Worm (Caenorhabditis elegans): ENCODE measurements around the gene M163.10.
A peak's percentile ranks its signal among the peaks of the same experiment; 100 is the strongest.

Gene M163.10

DNA sequence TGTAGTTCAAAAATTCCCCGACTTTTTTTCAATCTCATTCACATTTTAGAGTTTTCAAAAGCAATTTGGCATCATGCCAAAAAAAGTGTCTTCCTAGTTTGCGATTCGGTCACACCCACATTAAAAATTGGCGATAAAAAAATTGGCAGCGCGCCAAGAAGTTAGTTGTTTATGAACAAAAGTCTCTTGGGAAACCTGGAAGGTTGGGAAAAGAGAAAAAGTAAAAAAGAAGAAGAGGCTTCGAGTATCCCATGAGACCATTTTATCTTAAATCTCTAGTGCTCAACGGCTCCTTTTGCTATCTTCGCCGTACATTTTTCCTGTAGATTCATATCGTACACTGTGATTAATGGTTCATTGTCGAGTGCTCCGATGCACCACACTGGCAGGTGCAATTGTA, 17.0 kb downstream of the M163.10 start:
- TF ChIP-seq klf-2 (GFP tag; conservative IDR thresholded peaks at IDR 0.05), result no peak
- no peak for TF ChIP-seq tab-1 (GFP tag; IDR thresholded peaks at IDR 0.05)
- no peak for TF ChIP-seq flt-1 (GFP tag; IDR thresholded peaks at IDR 0.05)

- no peak for TF ChIP-seq med-1 (GFP tag; optimal IDR thresholded peaks at IDR 0.05; ENCODE audit: insufficient read depth)
- TF ChIP-seq flt-1 (GFP tag; IDR thresholded peaks at IDR 0.05), result peak; percentile 83
- no peak for TF ChIP-seq ref-1 (GFP tag; conservative IDR thresholded peaks at IDR 0.05)
- peak; percentile 71; the same call in 1 of the 2 replicates for TF ChIP-seq ztf-23 (GFP tag; IDR thresholded peaks at IDR 0.05)
- 0 out of 2 replicates have a peak, but pooled peaks have one; percentile 36 for TF ChIP-seq T22C8.4 (GFP tag; IDR thresholded peaks at IDR 0.05)
- peak; percentile 45; the same call in 1 of the 2 replicates for TF ChIP-seq tab-1 (GFP tag; IDR thresholded peaks at IDR 0.05)
- TF ChIP-seq ztf-29 (GFP tag; IDR thresholded peaks at IDR 0.05), result no peak
- peak; percentile 72 for TF ChIP-seq cog-1 (tag; optimal IDR thresholded peaks at IDR 0.05)
- peak; percentile 47; the same call in 1 of the 2 replicates for TF ChIP-seq klf-2 (GFP tag; conservative IDR thresholded peaks at IDR 0.05)
Observed at ce11 chrX:14489945-14490344, 19.2 kb downstream of the M163.10 start, which contains the start of gene his-24. Gene his-24, plus strand, starts transcription at chrX:14490094.

DNA sequence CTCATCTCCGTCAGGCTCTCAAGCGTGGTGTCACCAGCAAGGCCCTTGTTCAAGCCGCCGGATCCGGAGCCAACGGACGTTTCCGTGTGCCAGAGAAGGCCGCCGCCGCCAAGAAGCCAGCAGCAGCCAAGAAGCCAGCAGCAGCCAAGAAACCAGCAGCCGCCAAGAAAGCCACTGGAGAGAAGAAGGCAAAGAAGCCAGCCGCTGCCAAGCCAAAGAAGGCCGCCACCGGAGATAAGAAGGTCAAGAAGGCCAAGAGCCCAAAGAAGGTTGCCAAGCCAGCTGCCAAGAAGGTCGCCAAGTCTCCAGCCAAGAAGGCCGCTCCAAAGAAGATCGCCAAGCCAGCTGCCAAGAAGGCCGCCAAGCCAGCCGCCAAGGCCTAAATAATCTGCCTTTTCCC, 19.7 kb downstream of the M163.10 start:
- TF ChIP-seq ztf-23 (GFP tag; IDR thresholded peaks at IDR 0.05) (0 out of 2 replicates have a peak, but pooled peaks have one; percentile 8), med-1 (GFP tag; optimal IDR thresholded peaks at IDR 0.05; ENCODE audit: insufficient read depth) (no peak)

- TF ChIP-seq ztf-23 (GFP tag; IDR thresholded peaks at IDR 0.05) (0 out of 2 replicates have a peak, but pooled peaks have one; percentile 54), flt-1 (GFP tag; IDR thresholded peaks at IDR 0.05) (peak; percentile 36; the same call in 1 of the 2 replicates), tab-1 (GFP tag; IDR thresholded peaks at IDR 0.05) (no peak)
Observed at ce11 chrX:14491103-14491502, 20.3 kb downstream of the M163.10 start.

DNA sequence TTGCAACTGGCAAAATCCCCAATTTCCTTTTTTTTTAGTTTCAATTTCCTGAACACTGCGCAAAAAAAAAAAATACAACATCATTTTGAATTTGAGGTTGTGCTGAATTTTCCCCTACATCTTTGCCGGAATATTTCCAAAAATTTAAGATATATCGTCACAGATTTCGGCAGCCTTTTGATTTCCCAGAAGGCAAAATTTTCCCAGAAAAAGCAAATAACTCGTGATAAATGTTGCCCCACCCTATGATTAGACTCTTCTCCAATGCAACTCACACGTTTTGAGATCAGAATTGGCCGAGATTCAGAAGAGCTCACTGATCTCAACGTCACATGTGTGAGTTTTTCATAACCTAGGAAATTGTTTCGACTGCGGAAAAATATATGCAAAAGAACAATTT, 21.7 kb downstream of the M163.10 start:
- no peak for TF ChIP-seq klf-2 (GFP tag; conservative IDR thresholded peaks at IDR 0.05)
- TF ChIP-seq tab-1 (GFP tag; IDR thresholded peaks at IDR 0.05), result no peak
- TF ChIP-seq ref-1 (GFP tag; conservative IDR thresholded peaks at IDR 0.05), result no peak
- no peak for TF ChIP-seq ztf-23 (GFP tag; IDR thresholded peaks at IDR 0.05)
- TF ChIP-seq cog-1 (tag; optimal IDR thresholded peaks at IDR 0.05), result no peak
- no peak for TF ChIP-seq ztf-29 (GFP tag; IDR thresholded peaks at IDR 0.05)
- no peak for TF ChIP-seq flt-1 (GFP tag; IDR thresholded peaks at IDR 0.05)
- TF ChIP-seq T22C8.4 (GFP tag; IDR thresholded peaks at IDR 0.05), result no peak
- no peak for TF ChIP-seq med-1 (GFP tag; optimal IDR thresholded peaks at IDR 0.05; ENCODE audit: insufficient read depth)

DNA sequence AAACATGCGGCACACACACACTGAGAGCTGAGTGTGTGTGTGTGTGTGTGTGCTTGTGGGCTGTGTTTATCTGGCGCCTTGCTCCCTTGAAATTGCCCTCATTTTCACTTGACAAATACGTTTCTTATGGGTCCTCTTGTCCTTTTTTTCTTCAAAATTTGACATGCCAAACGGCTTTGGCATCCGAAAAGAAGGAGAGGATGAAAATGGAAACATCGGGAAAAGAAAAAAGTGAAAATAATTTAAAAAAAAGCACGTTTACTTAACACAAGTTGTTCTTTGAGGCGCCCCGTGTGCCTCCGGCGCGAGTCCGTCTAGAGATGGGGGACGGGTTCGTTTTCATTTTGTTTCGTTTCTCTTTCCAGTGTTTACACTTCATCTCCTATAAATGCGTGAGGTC, 24.3 kb downstream of the M163.10 start:
- TF ChIP-seq cog-1 (tag; optimal IDR thresholded peaks at IDR 0.05) (no peak), klf-2 (GFP tag; conservative IDR thresholded peaks at IDR 0.05) (no peak), tab-1 (GFP tag; IDR thresholded peaks at IDR 0.05) (no peak), ztf-29 (GFP tag; IDR thresholded peaks at IDR 0.05) (no peak), flt-1 (GFP tag; IDR thresholded peaks at IDR 0.05) (no peak), T22C8.4 (GFP tag; IDR thresholded peaks at IDR 0.05) (no peak), ztf-23 (GFP tag; IDR thresholded peaks at IDR 0.05) (no peak), med-1 (GFP tag; optimal IDR thresholded peaks at IDR 0.05; ENCODE audit: insufficient read depth) (no peak), ref-1 (GFP tag; conservative IDR thresholded peaks at IDR 0.05) (no peak)

ce11 chrX:14495785-14496184, 25.0 kb downstream of the M163.10 start, which contains the start of gene ztf-14:
Gene ztf-14, plus strand, starts transcription at chrX:14496085.
- TF ChIP-seq T22C8.4 (GFP tag; IDR thresholded peaks at IDR 0.05) (no peak), ztf-23 (GFP tag; IDR thresholded peaks at IDR 0.05) (no peak), med-1 (GFP tag; optimal IDR thresholded peaks at IDR 0.05; ENCODE audit: insufficient read depth) (no peak), klf-2 (GFP tag; conservative IDR thresholded peaks at IDR 0.05) (no peak), ztf-29 (GFP tag; IDR thresholded peaks at IDR 0.05) (no peak), ref-1 (GFP tag; conservative IDR thresholded peaks at IDR 0.05) (no peak), tab-1 (GFP tag; IDR thresholded peaks at IDR 0.05) (no peak), flt-1 (GFP tag; IDR thresholded peaks at IDR 0.05) (no peak), cog-1 (tag; optimal IDR thresholded peaks at IDR 0.05) (no peak)

ce11 chrX:14496545-14496944, 25.8 kb downstream of the M163.10 start:
- TF ChIP-seq cog-1 (tag; optimal IDR thresholded peaks at IDR 0.05) (no peak), T22C8.4 (GFP tag; IDR thresholded peaks at IDR 0.05) (no peak), flt-1 (GFP tag; IDR thresholded peaks at IDR 0.05) (no peak), ref-1 (GFP tag; conservative IDR thresholded peaks at IDR 0.05) (no peak), ztf-23 (GFP tag; IDR thresholded peaks at IDR 0.05) (no peak), med-1 (GFP tag; optimal IDR thresholded peaks at IDR 0.05; ENCODE audit: insufficient read depth) (no peak), ztf-29 (GFP tag; IDR thresholded peaks at IDR 0.05) (no peak), tab-1 (GFP tag; IDR thresholded peaks at IDR 0.05) (no peak), klf-2 (GFP tag; conservative IDR thresholded peaks at IDR 0.05) (no peak)

ce11 chrX:14499830-14500409, 29.1 kb downstream of the M163.10 start:
- TF ChIP-seq cog-1 (tag; optimal IDR thresholded peaks at IDR 0.05), result no peak

DNA sequence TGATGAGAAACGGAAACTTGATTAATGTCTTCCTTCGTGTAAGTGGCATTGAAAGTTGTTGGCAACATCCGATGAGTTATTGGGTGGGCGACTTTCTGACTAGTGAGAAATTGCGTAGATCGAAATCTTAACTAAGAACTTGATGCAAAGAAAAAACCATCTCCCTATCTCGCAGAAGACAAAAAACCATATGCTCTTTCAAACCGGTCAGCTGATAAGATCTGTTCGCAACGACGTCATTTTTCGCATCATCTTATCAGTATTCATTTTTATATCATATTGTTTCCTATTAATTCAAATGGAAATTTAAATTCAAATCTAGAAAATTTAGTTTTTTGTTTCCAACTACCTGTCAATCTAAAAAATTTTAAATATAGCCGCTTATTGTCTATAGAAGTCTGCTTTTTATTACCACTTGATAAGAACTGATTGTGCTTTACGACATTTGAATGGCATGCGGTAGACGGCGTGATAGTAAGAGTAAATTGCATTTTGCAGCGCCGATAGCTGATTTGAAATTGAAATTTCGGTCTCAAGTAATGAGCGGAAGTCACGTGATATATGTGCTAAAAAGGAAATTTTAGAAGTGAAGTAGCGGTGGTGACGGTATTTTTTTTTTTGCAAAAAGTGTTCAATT, 29.8 kb downstream of the M163.10 start:
- no peak for TF ChIP-seq cog-1 (tag; optimal IDR thresholded peaks at IDR 0.05)
- TF ChIP-seq tab-1 (GFP tag; IDR thresholded peaks at IDR 0.05), result no peak
- no peak for TF ChIP-seq T22C8.4 (GFP tag; IDR thresholded peaks at IDR 0.05)
- TF ChIP-seq klf-2 (GFP tag; conservative IDR thresholded peaks at IDR 0.05), result no peak
- TF ChIP-seq med-1 (GFP tag; optimal IDR thresholded peaks at IDR 0.05; ENCODE audit: insufficient read depth), result no peak
- no peak for TF ChIP-seq ref-1 (GFP tag; conservative IDR thresholded peaks at IDR 0.05)
- TF ChIP-seq ztf-29 (GFP tag; IDR thresholded peaks at IDR 0.05), result no peak
